Fruit fly (Drosophila melanogaster) whole organism: ENCODE data around the gene CG31693.

Experiments used
- CG8478 ChIP-seq: fragments of >200 bp; optimal IDR thresholded peaks from 2 replicates; lab custom pipeline; 2018; ENCODE audit warnings: inconsistent platforms
- Dll ChIP-seq: fragments of >200 bp; optimal IDR thresholded peaks from 2 replicates; lab custom pipeline; 2017
- EcR ChIP-seq, 2 experiments: fragments of >200 bp; optimal IDR thresholded peaks; 2 replicates each; lab custom pipeline; 2017; ENCODE audit warnings: missing biosample characterization in 2 of 2, missing genetic modification characterization in 2 of 2, missing genetic modification reagents in 2 of 2
- pan ChIP-seq: fragments of >200 bp; optimal IDR thresholded peaks from 2 replicates; lab custom pipeline; 2017
- psq ChIP-seq: fragments of >200 bp; optimal IDR thresholded peaks from 2 replicates; lab custom pipeline; 2017
- usp ChIP-seq: fragments of >200 bp; optimal IDR thresholded peaks from 2 replicates; lab custom pipeline; 2017; ENCODE audit warnings: missing biosample characterization, missing genetic modification characterization, mixed read lengths

dm6 chr2L:22037560-22037959 lies 22.6 kb downstream of the CG31693 start, which contains the start of gene Grl40a:
- TF ChIP-seq CG8478, result no peak
- TF ChIP-seq pan (lab: Kevin White, UChicago), result no peak
- TF ChIP-seq usp (GFP tag; lab: Kevin White, UChicago), result no peak
- TF ChIP-seq psq (lab: Kevin White, UChicago), result no peak
- TF ChIP-seq EcR (GFP tag; optimal IDR thresholded peaks at IDR 0.05; lab: Kevin White, UChicago), result no peak
- TF ChIP-seq Dll (lab: Kevin White, UChicago), result no peak
